Worm (Caenorhabditis elegans) whole organism, L1 larva: ENCODE measurements around the gene C50H11.13.

Experiments used
- F16B12.6 ChIP-seq: fragments of 150-350 bp; optimal IDR thresholded peaks from 2 replicates; lab custom pipeline; 2014; ENCODE audit warnings: missing biosample characterization, missing genetic modification characterization
- dpl-1 ChIP-seq, 3 experiments: fragments of 150-350 bp in 2 of 3; sonication (generic microtip) in 1 of 3; optimal IDR thresholded peaks; 2 replicates each; lab custom pipeline; 2014 to 2017; ENCODE audit warnings: missing biosample characterization in 3 of 3, missing genetic modification characterization in 3 of 3, missing genetic modification reagents in 3 of 3
- lin-15B ChIP-seq: fragments of 150-350 bp; sonication (generic microtip); optimal IDR thresholded peaks from 3 replicates; lab custom pipeline; 2014; ENCODE audit warnings: missing biosample characterization, missing genetic modification characterization
- mep-1 ChIP-seq: fragments of 150-350 bp; optimal IDR thresholded peaks from 2 replicates; lab custom pipeline; 2014; ENCODE audit warnings: missing biosample characterization, missing genetic modification characterization
- unc-62 ChIP-seq: fragments of 150-350 bp; optimal IDR thresholded peaks from 2 replicates; lab custom pipeline; 2014; ENCODE audit warnings: missing biosample characterization, missing genetic modification reagents, missing genetic modification characterization
- unc-86 ChIP-seq: sonication (generic microtip); optimal IDR thresholded peaks from 2 replicates; lab custom pipeline; 2016; ENCODE audit warnings: missing genetic modification characterization, missing compliant biosample characterization
- ztf-4 ChIP-seq: fragments of 150-350 bp; optimal IDR thresholded peaks from 2 replicates; lab custom pipeline; 2014; ENCODE audit warnings: missing biosample characterization, missing genetic modification characterization

DNA sequence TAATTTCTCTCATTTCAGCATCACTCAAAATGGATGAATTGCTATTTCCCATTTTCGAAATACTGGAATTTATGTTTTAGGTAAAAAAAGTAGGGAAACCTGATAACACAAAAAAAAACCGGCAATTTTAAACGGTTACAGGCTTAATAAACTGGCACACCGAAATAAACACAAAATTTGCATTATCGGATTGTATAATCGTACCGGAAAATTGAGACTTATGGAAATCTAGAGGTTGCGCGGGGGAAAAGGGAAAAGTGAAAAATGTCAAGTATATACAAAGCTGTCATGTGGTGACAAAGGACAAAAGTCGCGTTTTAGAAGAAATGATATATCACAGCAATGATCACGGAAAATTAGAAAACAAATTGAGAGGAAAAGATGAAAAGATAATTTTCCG is 32.2 kb downstream of the C50H11.13 start, which contains the start of gene chpf-2:
- no peak for TF ChIP-seq unc-62 (GFP tag; lab: Kevin White, UChicago)
- no peak for TF ChIP-seq F16B12.6 (tag; lab: Kevin White, UChicago)
- no peak for TF ChIP-seq lin-15B (tag; lab: Kevin White, UChicago)
- no peak for TF ChIP-seq ztf-4 (tag; lab: Kevin White, UChicago)
- TF ChIP-seq dpl-1 (GFP tag; optimal IDR thresholded peaks at IDR 0.05; lab: Kevin White, UChicago): no peak
- no peak for TF ChIP-seq mep-1 (tag; lab: Kevin White, UChicago)
- TF ChIP-seq unc-86 (tag; lab: Kevin White, UChicago): no peak
